Worm (Caenorhabditis elegans): ENCODE data around the gene Y110A2AL.10.

ce11 chrII:2903748-2904147 lies 32.0 kb upstream of the Y110A2AL.10 start:
- TF ChIP-seq ref-1 (GFP tag; conservative IDR thresholded peaks at IDR 0.05) (no peak), flt-1 (GFP tag; IDR thresholded peaks at IDR 0.05) (no peak)
